Fruit fly (Drosophila melanogaster) whole organism, adult: Measurements from ENCODE around the gene CG42637.

Experiments used
- CG12768 ChIP-seq: fragments of 200-800 bp; sonication (Bioruptor generic); optimal IDR thresholded peaks from 2 replicates; lab custom pipeline; 2017; ENCODE audit warnings: missing biosample characterization, missing genetic modification characterization, mild to moderate bottlenecking, moderate library complexity, missing genetic modification reagents
- CG33017 ChIP-seq: fragments of 200-800 bp; sonication (Bioruptor generic); optimal IDR thresholded peaks from 2 replicates; lab custom pipeline; 2018; ENCODE audit warnings: missing biosample characterization, mild to moderate bottlenecking, missing genetic modification characterization, moderate library complexity
- CG7045 ChIP-seq: fragments of 200-800 bp; sonication (Bioruptor generic); optimal IDR thresholded peaks from 2 replicates; lab custom pipeline; 2017; ENCODE audit warnings: missing biosample characterization, mild to moderate bottlenecking, missing genetic modification characterization
- Clk ChIP-seq: fragments of 200-800 bp; sonication (Bioruptor generic); optimal IDR thresholded peaks from 2 replicates; lab custom pipeline; 2017; ENCODE audit warnings: missing biosample characterization, missing genetic modification characterization
- Hr96 ChIP-seq: fragments of 200-800 bp; sonication (Bioruptor generic); optimal IDR thresholded peaks from 2 replicates; lab custom pipeline; 2016; ENCODE audit warnings: missing biosample characterization, missing genetic modification characterization
- kay ChIP-seq: fragments of 200-800 bp; sonication (Bioruptor generic); peaks from one replicate; lab custom pipeline; 2016; ENCODE audit warnings: missing biosample characterization, missing genetic modification characterization, borderline replicate concordance
- ovo ChIP-seq: fragments of 200-800 bp; sonication (Bioruptor generic); optimal IDR thresholded peaks from 2 replicates; lab custom pipeline; 2016; ENCODE audit warnings: missing biosample characterization, missing genetic modification characterization
- tj ChIP-seq: fragments of 200-800 bp; sonication (Bioruptor generic); optimal IDR thresholded peaks from 3 replicates; lab custom pipeline; 2017; ENCODE audit warnings: missing biosample characterization, mild to moderate bottlenecking, missing genetic modification characterization, moderate library complexity

- TF ChIP-seq kay (no peak), Clk (GFP tag; lab: Kevin White, UChicago) (no peak), ovo (GFP tag; lab: Kevin White, UChicago) (no peak), CG12768 (GFP tag; lab: Kevin White, UChicago) (no peak), CG33017 (no peak), Hr96 (GFP tag; lab: Kevin White, UChicago) (no peak), CG7045 (GFP tag; lab: Kevin White, UChicago) (no peak), tj (GFP tag; lab: Kevin White, UChicago) (no peak)
Observed at dm6 chr3L:19703323-19703722, 90.0 kb downstream of the CG42637 start.
